Worm (Caenorhabditis elegans) whole organism, mixed stage, embryonic: ENCODE measurements around the gene F15B9.11.
A peak's percentile ranks its signal among the peaks of the same experiment; 100 is the strongest.

Experiments
- M03D4.4 ChIP-seq: sonication (generic microtip); optimal IDR thresholded peaks from 2 replicates; lab custom pipeline; 2017; ENCODE audit warnings: mild to moderate bottlenecking, missing genetic modification characterization, missing compliant biosample characterization
- bed-3 ChIP-seq: fragments of 200-800 bp; sonication (Bioruptor generic); optimal IDR thresholded peaks from 3 replicates; lab custom pipeline; 2018; ENCODE audit warnings: mild to moderate bottlenecking, missing genetic modification characterization, moderate library complexity, missing compliant biosample characterization
- blmp-1 ChIP-seq: fragments of 150-350 bp; optimal IDR thresholded peaks from 2 replicates; lab custom pipeline; 2014; ENCODE audit warnings: missing biosample characterization, missing genetic modification characterization
- ceh-39 ChIP-seq: fragments of 150-350 bp; optimal IDR thresholded peaks from 2 replicates; lab custom pipeline; 2014; ENCODE audit warnings: missing biosample characterization, missing genetic modification characterization
- ceh-43 ChIP-seq: fragments of 200-800 bp; sonication (Bioruptor generic); optimal IDR thresholded peaks from 2 replicates; lab custom pipeline; 2018; ENCODE audit warnings: mild to moderate bottlenecking, missing genetic modification characterization, moderate library complexity, missing compliant biosample characterization
- ceh-83 ChIP-seq: fragments of 200-800 bp; sonication (Bioruptor generic); optimal IDR thresholded peaks from 2 replicates; lab custom pipeline; 2018; ENCODE audit warnings: mild to moderate bottlenecking, missing genetic modification characterization, missing compliant biosample characterization
- ces-1 ChIP-seq: fragments of 150-350 bp; optimal IDR thresholded peaks from 2 replicates; lab custom pipeline; 2014; ENCODE audit warnings: missing biosample characterization, missing genetic modification reagents, missing genetic modification characterization
- cnd-1 ChIP-seq: fragments of 200-800 bp; sonication (Bioruptor generic); optimal IDR thresholded peaks from 2 replicates; lab custom pipeline; 2018; ENCODE audit warnings: mild to moderate bottlenecking, missing genetic modification characterization, missing compliant biosample characterization
- drap-1 ChIP-seq: fragments of 200-800 bp; sonication (Bioruptor generic); optimal IDR thresholded peaks from 3 replicates; lab custom pipeline; 2018; ENCODE audit warnings: mild to moderate bottlenecking, missing genetic modification characterization, missing compliant biosample characterization
- elt-1 ChIP-seq: sonication (generic microtip); optimal IDR thresholded peaks from 2 replicates; lab custom pipeline; 2017; ENCODE audit warnings: missing genetic modification characterization, mild to moderate bottlenecking, missing compliant biosample characterization, antibody characterized with exemption, moderate library complexity, borderline replicate concordance; ENCODE audit not compliant: insufficient read depth
- elt-3 ChIP-seq: fragments of 150-350 bp; optimal IDR thresholded peaks from 2 replicates; lab custom pipeline; 2014; ENCODE audit warnings: missing biosample characterization, missing genetic modification characterization
- flh-1 ChIP-seq: fragments of 200-800 bp; sonication (Bioruptor generic); optimal IDR thresholded peaks from 2 replicates; lab custom pipeline; 2018; ENCODE audit warnings: mild to moderate bottlenecking, missing genetic modification characterization, moderate library complexity, missing compliant biosample characterization
- hlh-1 ChIP-seq: fragments of 150-350 bp; optimal IDR thresholded peaks from 2 replicates; lab custom pipeline; 2014; ENCODE audit warnings: missing biosample characterization, missing genetic modification reagents, missing genetic modification characterization
- lin-13 ChIP-seq: fragments of 150-350 bp; optimal IDR thresholded peaks from 2 replicates; lab custom pipeline; 2014; ENCODE audit warnings: missing biosample characterization, missing genetic modification characterization
- lin-32 ChIP-seq: fragments of 200-800 bp; sonication (Bioruptor generic); optimal IDR thresholded peaks from 2 replicates; lab custom pipeline; 2018; ENCODE audit warnings: mild to moderate bottlenecking, missing genetic modification characterization, missing compliant biosample characterization
- lsy-2 ChIP-seq: fragments of 150-350 bp; optimal IDR thresholded peaks from 2 replicates; lab custom pipeline; 2014; ENCODE audit warnings: missing biosample characterization, missing genetic modification characterization
- mab-5 ChIP-seq: fragments of 150-350 bp; optimal IDR thresholded peaks from 2 replicates; lab custom pipeline; 2014; ENCODE audit warnings: missing biosample characterization, missing genetic modification characterization
- mep-1 ChIP-seq: fragments of 150-350 bp; optimal IDR thresholded peaks from 2 replicates; lab custom pipeline; 2017; ENCODE audit warnings: missing biosample characterization, missing genetic modification reagents, missing genetic modification characterization, inconsistent platforms
- mls-2 ChIP-seq: sonication (generic microtip); optimal IDR thresholded peaks from 2 replicates; lab custom pipeline; 2016; ENCODE audit warnings: mild to moderate bottlenecking, missing genetic modification characterization, moderate library complexity, missing compliant biosample characterization
- nhr-12 ChIP-seq: fragments of 150-350 bp; optimal IDR thresholded peaks from 2 replicates; lab custom pipeline; 2014; ENCODE audit warnings: missing biosample characterization, missing genetic modification characterization
- nhr-2 ChIP-seq: fragments of 150-350 bp; optimal IDR thresholded peaks from 2 replicates; lab custom pipeline; 2014; ENCODE audit warnings: missing biosample characterization, missing genetic modification characterization
- nhr-237 ChIP-seq: fragments of 150-350 bp; optimal IDR thresholded peaks from 2 replicates; lab custom pipeline; 2014; ENCODE audit warnings: missing biosample characterization, missing genetic modification characterization
- nhr-28 ChIP-seq: fragments of 150-350 bp; optimal IDR thresholded peaks from 2 replicates; lab custom pipeline; 2014; ENCODE audit warnings: missing biosample characterization, missing genetic modification characterization
- nhr-76 ChIP-seq: sonication (generic microtip); optimal IDR thresholded peaks from 2 replicates; lab custom pipeline; 2017; ENCODE audit warnings: missing biosample characterization, missing genetic modification characterization
- pha-4 ChIP-seq: fragments of 150-350 bp; optimal IDR thresholded peaks from 2 replicates; lab custom pipeline; 2018; ENCODE audit warnings: missing biosample characterization, missing genetic modification reagents, missing genetic modification characterization
- sem-2 ChIP-seq: fragments of 200-800 bp; sonication (Bioruptor generic); optimal IDR thresholded peaks from 2 replicates; lab custom pipeline; 2018; ENCODE audit warnings: mild to moderate bottlenecking, missing genetic modification characterization, missing compliant biosample characterization
- snpc-4 ChIP-seq: fragments of 150-350 bp; optimal IDR thresholded peaks from 2 replicates; lab custom pipeline; 2014; ENCODE audit warnings: missing biosample characterization, missing genetic modification characterization
- sptf-1 ChIP-seq: sonication (generic microtip); optimal IDR thresholded peaks from 2 replicates; lab custom pipeline; 2017; ENCODE audit warnings: mild to moderate bottlenecking, missing genetic modification characterization, moderate library complexity, missing compliant biosample characterization
- tbx-8 ChIP-seq: fragments of 200-800 bp; sonication (Bioruptor generic); optimal IDR thresholded peaks from 2 replicates; lab custom pipeline; 2018; ENCODE audit warnings: mild to moderate bottlenecking, missing genetic modification characterization, moderate library complexity, missing compliant biosample characterization
- unc-120 ChIP-seq: sonication (generic microtip); optimal IDR thresholded peaks from 2 replicates; lab custom pipeline; 2017; ENCODE audit warnings: missing genetic modification characterization, missing compliant biosample characterization; ENCODE audit not compliant: poor library complexity, severe bottlenecking
- unc-39 ChIP-seq: fragments of 150-350 bp; optimal IDR thresholded peaks from 2 replicates; lab custom pipeline; 2014; ENCODE audit warnings: missing biosample characterization, missing genetic modification characterization
- unc-62 ChIP-seq: fragments of 150-350 bp; optimal IDR thresholded peaks from 2 replicates; lab custom pipeline; 2014; ENCODE audit warnings: missing biosample characterization, missing genetic modification reagents, missing genetic modification characterization
- ztf-11 ChIP-seq: fragments of 150-350 bp; optimal IDR thresholded peaks from 2 replicates; lab custom pipeline; 2014; ENCODE audit warnings: missing biosample characterization, missing genetic modification characterization

F15B9.11 gene

ce11 chrV:12992891-12993290, at the start of gene F15B9.11, which contains the start of gene dsl-7:
F15B9.11 (minus strand) TSS chrV:12992895.
dsl-7 (plus strand) TSS chrV:12993150.
- TF ChIP-seq nhr-28 = no peak
- TF ChIP-seq pha-4 (tag; lab: Kevin White, UChicago) = no peak
- no peak for TF ChIP-seq snpc-4 (tag; lab: Kevin White, UChicago)
- TF ChIP-seq nhr-237 (tag; lab: Kevin White, UChicago) = no peak
- no peak for TF ChIP-seq unc-120 (tag; lab: Kevin White, UChicago)
- no peak for TF ChIP-seq mab-5 (tag; lab: Kevin White, UChicago)
- no peak for TF ChIP-seq elt-3
- TF ChIP-seq sptf-1 (tag; lab: Kevin White, UChicago) = no peak
- TF ChIP-seq flh-1 (GFP tag; lab: Kevin White, UChicago) = no peak
- TF ChIP-seq ceh-39 = no peak
- no peak for TF ChIP-seq mep-1
- no peak for TF ChIP-seq drap-1 (GFP tag; lab: Kevin White, UChicago)
- no peak for TF ChIP-seq lin-32 (GFP tag; lab: Kevin White, UChicago)
- no peak for TF ChIP-seq M03D4.4 (tag; lab: Kevin White, UChicago)
- TF ChIP-seq unc-39 = no peak
- no peak for TF ChIP-seq nhr-76 (tag; lab: Kevin White, UChicago)

- TF ChIP-seq unc-120 (tag; lab: Kevin White, UChicago) = no peak
- TF ChIP-seq sptf-1 (tag; lab: Kevin White, UChicago) = peak; percentile 64
- TF ChIP-seq mls-2 (tag; lab: Kevin White, UChicago) = peak; percentile 7
- peak; percentile 36 for TF ChIP-seq lin-13 (tag; lab: Kevin White, UChicago)
- TF ChIP-seq pha-4 (tag; lab: Kevin White, UChicago) = no peak
- TF ChIP-seq elt-1 (tag; lab: Kevin White, UChicago) = no peak
- TF ChIP-seq ceh-83 (GFP tag; lab: Kevin White, UChicago) = peak; percentile 17
- no peak for TF ChIP-seq nhr-12 (tag; lab: Kevin White, UChicago)
- peak; percentile 36 for TF ChIP-seq M03D4.4 (tag; lab: Kevin White, UChicago)
- TF ChIP-seq mep-1 = peak; percentile 66
- no peak for TF ChIP-seq nhr-28
- TF ChIP-seq nhr-2 (tag; lab: Kevin White, UChicago) = no peak
- TF ChIP-seq nhr-237 (tag; lab: Kevin White, UChicago) = peak; percentile 52
- TF ChIP-seq elt-3 = no peak
- no peak for TF ChIP-seq cnd-1
- peak; percentile 61 for TF ChIP-seq lsy-2 (tag; lab: Kevin White, UChicago)
- TF ChIP-seq blmp-1 (tag; lab: Kevin White, UChicago) = peak; percentile 19
- TF ChIP-seq ztf-11 (tag; lab: Kevin White, UChicago) = peak; percentile 3
- TF ChIP-seq unc-62 (GFP tag; lab: Kevin White, UChicago) = peak; percentile 16
- no peak for TF ChIP-seq tbx-8 (GFP tag; lab: Kevin White, UChicago)
- peak; percentile 86 for TF ChIP-seq ces-1
- no peak for TF ChIP-seq ceh-43 (GFP tag; lab: Kevin White, UChicago)
- peak; percentile 32 for TF ChIP-seq drap-1 (GFP tag; lab: Kevin White, UChicago)
- TF ChIP-seq sem-2 (GFP tag; lab: Kevin White, UChicago) = no peak
- TF ChIP-seq mab-5 (tag; lab: Kevin White, UChicago) = no peak
- TF ChIP-seq snpc-4 (tag; lab: Kevin White, UChicago) = no peak
- TF ChIP-seq hlh-1 = peak; percentile 57
- no peak for TF ChIP-seq nhr-76 (tag; lab: Kevin White, UChicago)
These were observed 49.0 kb upstream of the F15B9.11 start, which contains the start of gene scyl-1 for ce11 chrV:13041666-13042065. scyl-1 (minus strand) TSS chrV:13041721.

- no peak for TF ChIP-seq elt-3
- TF ChIP-seq bed-3 (GFP tag; lab: Kevin White, UChicago) = no peak
- no peak for TF ChIP-seq mls-2 (tag; lab: Kevin White, UChicago)
- no peak for TF ChIP-seq sem-2 (GFP tag; lab: Kevin White, UChicago)
- TF ChIP-seq nhr-28 = no peak
These were observed 43.8 kb upstream of the F15B9.11 start, which contains the start of gene W07G4.2 for ce11 chrV:13036466-13036865. W07G4.2 (minus strand) TSS chrV:13036566.

DNA sequence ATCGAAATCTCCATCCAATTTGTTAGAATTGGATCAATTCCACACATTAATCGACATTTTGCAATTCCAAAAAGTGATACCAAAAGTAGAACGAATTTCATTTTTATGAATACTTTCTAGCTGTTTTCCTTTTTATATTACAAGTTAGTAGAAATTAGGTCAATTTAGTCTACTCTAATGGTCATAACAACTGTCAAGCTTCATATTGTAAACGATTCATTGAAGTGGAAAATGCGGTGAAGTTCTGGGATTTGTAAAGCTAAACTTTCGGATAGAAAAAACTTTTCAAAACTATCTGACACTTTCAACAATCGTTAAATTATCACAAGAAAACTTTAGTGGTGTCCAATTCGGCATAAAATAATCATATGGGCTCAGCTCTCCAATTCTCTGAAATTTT, 41.9 kb upstream of the F15B9.11 start, which contains the start of gene W07G4.7:
TSS of gene W07G4.7 (minus strand) at position 101 of the 400 bp plus-strand sequence.
- no peak for TF ChIP-seq ztf-11 (tag; lab: Kevin White, UChicago)
- no peak for TF ChIP-seq bed-3 (GFP tag; lab: Kevin White, UChicago)
- TF ChIP-seq unc-39 = no peak
- no peak for TF ChIP-seq nhr-12 (tag; lab: Kevin White, UChicago)
- TF ChIP-seq nhr-237 (tag; lab: Kevin White, UChicago) = no peak
- no peak for TF ChIP-seq lsy-2 (tag; lab: Kevin White, UChicago)
- TF ChIP-seq drap-1 (GFP tag; lab: Kevin White, UChicago) = no peak
- no peak for TF ChIP-seq nhr-76 (tag; lab: Kevin White, UChicago)
- TF ChIP-seq cnd-1 = no peak
- no peak for TF ChIP-seq mab-5 (tag; lab: Kevin White, UChicago)
- TF ChIP-seq mls-2 (tag; lab: Kevin White, UChicago) = no peak
- TF ChIP-seq unc-120 (tag; lab: Kevin White, UChicago) = no peak
- TF ChIP-seq hlh-1 = no peak
- no peak for TF ChIP-seq nhr-28
- TF ChIP-seq nhr-2 (tag; lab: Kevin White, UChicago) = no peak
- TF ChIP-seq, all 35 proteins: peak for 0
